Fruit fly (Drosophila melanogaster) whole organism, embryonic: ENCODE data around the gene CG14669.

ENCODE experiments used
- Ada2b ChIP-seq: fragments of 200-800 bp; sonication (Bioruptor generic); IDR thresholded peaks from 2 replicates; pipeline ENCODE4 v1.3.6; 2022; ENCODE audit warnings: missing biosample characterization, missing genetic modification characterization
- Asciz ChIP-seq: fragments of 200-800 bp; sonication (Bioruptor generic); optimal IDR thresholded peaks from 2 replicates; lab custom pipeline; 2017; ENCODE audit warnings: missing biosample characterization, mild to moderate bottlenecking, missing genetic modification characterization, missing genetic modification reagents
- CG10321 ChIP-seq: fragments of 200-800 bp; sonication (Bioruptor generic); IDR thresholded peaks from 2 replicates; pipeline ENCODE4 v1.3.6; 2022; ENCODE audit warnings: missing biosample characterization, missing genetic modification characterization
- CG10462 ChIP-seq: fragments of 200-800 bp; sonication (Bioruptor generic); optimal IDR thresholded peaks from 2 replicates; lab custom pipeline; 2016; ENCODE audit warnings: missing biosample characterization, missing genetic modification characterization
- CG10565 ChIP-seq: fragments of 200-800 bp; sonication (Bioruptor generic); optimal IDR thresholded peaks from 3 replicates; lab custom pipeline; 2016; ENCODE audit warnings: missing biosample characterization, mild to moderate bottlenecking, missing genetic modification characterization
- CG13624 ChIP-seq: fragments of 200-800 bp; sonication (Bioruptor generic); optimal IDR thresholded peaks from 2 replicates; lab custom pipeline; 2016; ENCODE audit warnings: missing biosample characterization, missing genetic modification characterization
- CG14667 ChIP-seq: fragments of 200-800 bp; sonication (Bioruptor generic); IDR thresholded peaks from 2 replicates; pipeline ENCODE4 v1.3.6; 2022; ENCODE audit warnings: missing biosample characterization, missing genetic modification characterization
- CG14965 ChIP-seq: fragments of 200-800 bp; sonication (Bioruptor generic); optimal IDR thresholded peaks from 2 replicates; lab custom pipeline; 2016; ENCODE audit warnings: missing biosample characterization, missing genetic modification characterization, borderline replicate concordance
- CG16813 ChIP-seq: fragments of 200-800 bp; sonication (Bioruptor generic); IDR thresholded peaks from 3 replicates; pipeline ENCODE4 v1.3.6; 2022; ENCODE audit warnings: missing biosample characterization, missing genetic modification characterization; ENCODE audit not compliant: partially characterized antibody
- CG17361 ChIP-seq: fragments of 200-800 bp; sonication (Bioruptor generic); IDR thresholded peaks from 3 replicates; pipeline ENCODE4 v1.3.6; 2022; ENCODE audit warnings: missing biosample characterization, missing genetic modification characterization
- CG17612 ChIP-seq: fragments of 200-800 bp; sonication (Bioruptor generic); IDR thresholded peaks from 2 replicates; pipeline ENCODE4 v1.3.6; 2022; ENCODE audit warnings: missing biosample characterization, missing genetic modification characterization
- CG17912 ChIP-seq: fragments of 200-800 bp; sonication (Bioruptor generic); optimal IDR thresholded peaks from 2 replicates; lab custom pipeline; 2018; ENCODE audit warnings: missing biosample characterization, mild to moderate bottlenecking, missing genetic modification characterization
- CG2120 ChIP-seq: fragments of 200-800 bp; sonication (Bioruptor generic); optimal IDR thresholded peaks from 3 replicates; lab custom pipeline; 2016; ENCODE audit warnings: missing biosample characterization, missing genetic modification characterization
- CG31441 ChIP-seq: fragments of 200-800 bp; sonication (Bioruptor generic); IDR thresholded peaks from 2 replicates; pipeline ENCODE4 v1.3.6; 2022; ENCODE audit warnings: missing biosample characterization, missing genetic modification characterization
- CG34376 ChIP-seq: fragments of 200-800 bp; sonication (Bioruptor generic); optimal IDR thresholded peaks from 2 replicates; lab custom pipeline; 2018; ENCODE audit warnings: missing biosample characterization, mild to moderate bottlenecking, missing genetic modification characterization
- CG3995 ChIP-seq: fragments of 200-800 bp; sonication (Bioruptor generic); optimal IDR thresholded peaks from 3 replicates; lab custom pipeline; 2016; ENCODE audit warnings: missing biosample characterization, missing genetic modification characterization
- CG5180 ChIP-seq: fragments of 200-800 bp; sonication (Bioruptor generic); optimal IDR thresholded peaks from 3 replicates; lab custom pipeline; 2017; ENCODE audit warnings: missing biosample characterization, missing genetic modification characterization, mild to moderate bottlenecking, moderate library complexity, missing genetic modification reagents
- CG5953 ChIP-seq: fragments of 200-800 bp; sonication (Bioruptor generic); IDR thresholded peaks from 2 replicates; pipeline ENCODE4 v1.3.6; 2022; ENCODE audit warnings: missing biosample characterization, missing genetic modification characterization
- CG6254 ChIP-seq: fragments of 200-800 bp; sonication (Bioruptor generic); optimal IDR thresholded peaks from 3 replicates; lab custom pipeline; 2017; ENCODE audit warnings: mild to moderate bottlenecking, missing biosample characterization, missing genetic modification reagents, missing genetic modification characterization
- CG7271 ChIP-seq: fragments of 200-800 bp; sonication (Bioruptor generic); optimal IDR thresholded peaks from 2 replicates; lab custom pipeline; 2018; ENCODE audit warnings: missing biosample characterization, mild to moderate bottlenecking, missing genetic modification characterization, moderate library complexity
- CG8359 ChIP-seq: fragments of 200-800 bp; sonication (Bioruptor generic); optimal IDR thresholded peaks from 2 replicates; lab custom pipeline; 2017; ENCODE audit warnings: missing biosample characterization, mild to moderate bottlenecking, missing genetic modification characterization, borderline replicate concordance
- CHES-1-like ChIP-seq: fragments of 200-800 bp; sonication (Bioruptor generic); optimal IDR thresholded peaks from 2 replicates; lab custom pipeline; 2016; ENCODE audit warnings: missing biosample characterization, missing genetic modification characterization
- D ChIP-seq, 2 experiments: fragments of 200-800 bp in 1 of 2; fragments of >200 bp in 1 of 2; sonication (Bioruptor generic) in 1 of 2; optimal IDR thresholded peaks; 2 replicates in 1 of 2; 3 replicates in 1 of 2; lab custom pipeline; 2017; ENCODE audit warnings: mild to moderate bottlenecking in 1 of 2, missing biosample characterization in 1 of 2, missing genetic modification characterization in 1 of 2, missing genetic modification reagents in 1 of 2
- Dad ChIP-seq: fragments of 200-800 bp; sonication (Bioruptor generic); optimal IDR thresholded peaks from 3 replicates; lab custom pipeline; 2016; ENCODE audit warnings: missing biosample characterization, missing genetic modification characterization
- Eip74EF ChIP-seq, 2 experiments: fragments of 200-800 bp in 1 of 2; fragments of >200 bp in 1 of 2; sonication (Bioruptor generic) in 1 of 2; optimal IDR thresholded peaks; 2 replicates each; lab custom pipeline; 2017 to 2019; ENCODE audit warnings: missing biosample characterization in 2 of 2, missing genetic modification characterization in 2 of 2, mild to moderate bottlenecking in 1 of 2, moderate library complexity in 1 of 2
- Fer2 ChIP-seq: fragments of 200-800 bp; sonication (Bioruptor generic); optimal IDR thresholded peaks from 2 replicates; lab custom pipeline; 2018; ENCODE audit warnings: missing biosample characterization, mild to moderate bottlenecking, missing genetic modification characterization, moderate library complexity
- Hmr ChIP-seq: fragments of 200-800 bp; sonication (Bioruptor generic); optimal IDR thresholded peaks from 3 replicates; lab custom pipeline; 2017; ENCODE audit warnings: mild to moderate bottlenecking, missing biosample characterization, missing genetic modification reagents, missing genetic modification characterization
- Hr3 ChIP-seq: fragments of 200-800 bp; sonication (Bioruptor generic); optimal IDR thresholded peaks from 3 replicates; lab custom pipeline; 2016; ENCODE audit warnings: missing biosample characterization, missing genetic modification characterization
- MTF-1 ChIP-seq: fragments of 200-800 bp; sonication (Bioruptor generic); optimal IDR thresholded peaks from 2 replicates; lab custom pipeline; 2018; ENCODE audit warnings: missing biosample characterization, mild to moderate bottlenecking, missing genetic modification characterization, borderline replicate concordance
- Max ChIP-seq: fragments of 200-800 bp; sonication (Bioruptor generic); optimal IDR thresholded peaks from 2 replicates; lab custom pipeline; 2016; ENCODE audit warnings: missing biosample characterization, mild to moderate bottlenecking, missing genetic modification characterization
- Poxn ChIP-seq: fragments of 200-800 bp; sonication (Bioruptor generic); IDR thresholded peaks from 2 replicates; pipeline ENCODE4 v1.3.6; 2022; ENCODE audit warnings: missing biosample characterization, missing genetic modification characterization
- Sry-δ ChIP-seq: fragments of 200-800 bp; sonication (Bioruptor generic); optimal IDR thresholded peaks from 2 replicates; lab custom pipeline; 2016; ENCODE audit warnings: missing biosample characterization, missing genetic modification characterization
- Taf1 ChIP-seq: fragments of 200-800 bp; sonication (Bioruptor generic); IDR thresholded peaks from 2 replicates; pipeline ENCODE4 v1.3.6; 2022; ENCODE audit warnings: missing biosample characterization, missing genetic modification characterization
- YL-1 ChIP-seq: fragments of 200-800 bp; sonication (Bioruptor generic); optimal IDR thresholded peaks from 3 replicates; lab custom pipeline; 2017; ENCODE audit warnings: missing biosample characterization, mild to moderate bottlenecking, missing genetic modification characterization
- amos ChIP-seq: fragments of 200-800 bp; sonication (Bioruptor generic); IDR thresholded peaks from 2 replicates; pipeline ENCODE4 v1.3.6; 2022; ENCODE audit warnings: missing biosample characterization, missing genetic modification characterization; ENCODE audit not compliant: partially characterized antibody
- cwo ChIP-seq: fragments of 200-800 bp; sonication (Bioruptor generic); optimal IDR thresholded peaks from 3 replicates; lab custom pipeline; 2017; ENCODE audit warnings: missing biosample characterization, missing genetic modification characterization, mild to moderate bottlenecking, moderate library complexity, missing genetic modification reagents
- dmrt99B ChIP-seq: fragments of 200-800 bp; sonication (Bioruptor generic); optimal IDR thresholded peaks from 2 replicates; lab custom pipeline; 2018; ENCODE audit warnings: missing biosample characterization, mild to moderate bottlenecking, missing genetic modification characterization, moderate library complexity
- esg ChIP-seq: fragments of 200-800 bp; sonication (Bioruptor generic); conservative IDR thresholded peaks from 2 replicates; pipeline ENCODE4 v1.3.6; 2022; ENCODE audit warnings: missing biosample characterization, missing genetic modification characterization
- gsb-n ChIP-seq: fragments of 200-800 bp; sonication (Bioruptor generic); optimal IDR thresholded peaks from 3 replicates; lab custom pipeline; 2018; ENCODE audit warnings: missing biosample characterization, mild to moderate bottlenecking, missing genetic modification characterization
- jing ChIP-seq: fragments of 200-800 bp; sonication (Bioruptor generic); optimal IDR thresholded peaks from 2 replicates; lab custom pipeline; 2018; ENCODE audit warnings: missing biosample characterization, mild to moderate bottlenecking, missing genetic modification characterization
- jumu ChIP-seq: fragments of 200-800 bp; sonication (Bioruptor generic); optimal IDR thresholded peaks from 3 replicates; lab custom pipeline; 2016; ENCODE audit warnings: missing biosample characterization, missing genetic modification characterization
- ken ChIP-seq: fragments of 200-800 bp; sonication (Bioruptor generic); IDR thresholded peaks from 3 replicates; pipeline ENCODE4 v1.3.6; 2022; ENCODE audit warnings: missing biosample characterization, missing genetic modification characterization
- mirr ChIP-seq: fragments of 200-800 bp; sonication (Bioruptor generic); optimal IDR thresholded peaks from 3 replicates; lab custom pipeline; 2018; ENCODE audit warnings: missing biosample characterization, mild to moderate bottlenecking, missing genetic modification characterization
- repo ChIP-seq: fragments of 200-800 bp; sonication (Bioruptor generic); optimal IDR thresholded peaks from 2 replicates; lab custom pipeline; 2016; ENCODE audit warnings: missing biosample characterization, missing genetic modification characterization
- sisA ChIP-seq: fragments of 200-800 bp; sonication (Bioruptor generic); IDR thresholded peaks from 2 replicates; pipeline ENCODE4 v1.3.6; 2022; ENCODE audit warnings: missing biosample characterization, missing genetic modification characterization
- so ChIP-seq: fragments of 200-800 bp; sonication (Bioruptor generic); IDR thresholded peaks from 3 replicates; pipeline ENCODE4 v1.3.6; 2022; ENCODE audit warnings: missing biosample characterization, missing genetic modification characterization
- tap ChIP-seq: fragments of 200-800 bp; optimal IDR thresholded peaks from 3 replicates; lab custom pipeline; 2019; ENCODE audit warnings: missing biosample characterization, mild to moderate bottlenecking, missing genetic modification characterization, moderate library complexity
- usp ChIP-seq: fragments of >200 bp; optimal IDR thresholded peaks from 2 replicates; lab custom pipeline; 2017; ENCODE audit warnings: missing biosample characterization, missing genetic modification characterization

CG14669 gene

dm6 chr3R:5368170-5368781, 46.1 kb upstream of the CG14669 start, which contains the start of gene Cerk (continued):
- TF ChIP-seq Poxn = no peak
- peak; percentile 19 for TF ChIP-seq Hr3
- TF ChIP-seq sisA = peak; percentile 17; the same call in 1 of the 2 replicates
- TF ChIP-seq MTF-1 (GFP tag; lab: Kevin White, UChicago) = peak; percentile 12
- no peak for TF ChIP-seq CG5953 (GFP tag; lab: Robert Waterston, UW)
- TF ChIP-seq amos (GFP tag; lab: Robert Waterston, UW) = peak; percentile 69; the same call in 1 of the 2 replicates
- 0 out of 3 replicates have a peak, but pooled peaks have one; percentile 25 for TF ChIP-seq CG17361 (GFP tag; lab: Robert Waterston, UW)
- no peak for TF ChIP-seq usp
- TF ChIP-seq YL-1 (GFP tag; lab: Kevin White, UChicago) = peak; percentile 38
- TF ChIP-seq CG8359 = no peak
- peak; percentile 13; the same call in 1 of the 3 replicates for TF ChIP-seq ken (GFP tag; lab: Robert Waterston, UW)
- TF ChIP-seq CG10321 (GFP tag; lab: Robert Waterston, UW) = no peak
- no peak for TF ChIP-seq Fer2 (tag; lab: Kevin White, UChicago)
- TF ChIP-seq CG17612 (GFP tag; lab: Robert Waterston, UW) = no peak
- no peak for TF ChIP-seq gsb-n (tag; lab: Kevin White, UChicago)
- TF ChIP-seq CG5180 = no peak
- TF ChIP-seq CG3995 (GFP tag; lab: Kevin White, UChicago) = peak; percentile 93
- no peak for TF ChIP-seq dmrt99B (tag; lab: Kevin White, UChicago)
- TF ChIP-seq esg (GFP tag; lab: Robert Waterston, UW) = no peak
- no peak for TF ChIP-seq Ada2b
- peak; percentile 13 for TF ChIP-seq CG10462 (GFP tag; lab: Kevin White, UChicago)
- no peak for TF ChIP-seq Max
- TF ChIP-seq jumu = peak; percentile 5
- TF ChIP-seq tap (tag; lab: Kevin White, UChicago) = no peak
- TF ChIP-seq D (optimal IDR thresholded peaks at IDR 0.05; lab: Kevin White, UChicago) = no peak
- no peak for TF ChIP-seq D (GFP tag; optimal IDR thresholded peaks at IDR 0.05; lab: Kevin White, UChicago)
- TF ChIP-seq CG14667 (GFP tag; lab: Robert Waterston, UW) = no peak; the same call in 1 of the 2 replicates
- no peak for TF ChIP-seq CG34376 (GFP tag; lab: Kevin White, UChicago)
- peak; percentile 64 for TF ChIP-seq CG2120
- TF ChIP-seq jing = no peak
- TF ChIP-seq CG6254 (GFP tag; lab: Kevin White, UChicago) = no peak
- TF ChIP-seq CG13624 (GFP tag; lab: Kevin White, UChicago) = peak; percentile 41
- TF ChIP-seq CG7271 (tag; lab: Kevin White, UChicago) = no peak
- peak; percentile 36; the same call in 1 of the 2 replicates for TF ChIP-seq CG31441 (GFP tag; lab: Robert Waterston, UW)
- TF ChIP-seq Dad (GFP tag; lab: Kevin White, UChicago) = peak; percentile 42
- no peak for TF ChIP-seq repo
- TF ChIP-seq cwo = no peak
- peak in 1 of 2 experiments; percentile 66 for TF ChIP-seq Eip74EF (GFP tag; optimal IDR thresholded peaks at IDR 0.05; lab: Kevin White, UChicago)
- no peak; the same call in 1 of the 2 replicates for TF ChIP-seq Taf1 (GFP tag; lab: Robert Waterston, UW)
- TF ChIP-seq Hmr (GFP tag; lab: Kevin White, UChicago) = peak; percentile 38
- TF ChIP-seq CG10565 = no peak
- TF ChIP-seq so (GFP tag; lab: Robert Waterston, UW) = no peak; the same call in 2 of the 3 replicates
- TF ChIP-seq Asciz = no peak
- TF ChIP-seq CG14965 (GFP tag; lab: Kevin White, UChicago) = no peak
- no peak for TF ChIP-seq mirr (GFP tag; lab: Kevin White, UChicago)
- peak; percentile 52 for TF ChIP-seq CHES-1-like
- no peak for TF ChIP-seq CG17912 (GFP tag; lab: Kevin White, UChicago)
- peak; percentile 49; the same call in 1 of the 3 replicates for TF ChIP-seq CG16813 (GFP tag; lab: Robert Waterston, UW)
- peak; percentile 66 for TF ChIP-seq Sry-δ (GFP tag; lab: Kevin White, UChicago)
